Fruit fly (Drosophila melanogaster) ovary, adult (tissue): ENCODE data around the gene CG10866.

Source experiments
- CG17801 ChIP-seq: fragments of 200-800 bp; optimal IDR thresholded peaks from 2 replicates; lab custom pipeline; 2019; ENCODE audit warnings: missing biosample characterization, mild to moderate bottlenecking, missing genetic modification characterization, moderate library complexity; ENCODE audit not compliant: partially characterized antibody

Gene CG10866

dm6 chr3L:3927462-3927861, 10.3 kb downstream of the CG10866 start:
- TF ChIP-seq CG17801 (GFP tag; lab: Kevin White, UChicago) = no peak

dm6 chr3L:3926191-3926765, 11.5 kb downstream of the CG10866 start:
- no peak for TF ChIP-seq CG17801 (GFP tag; lab: Kevin White, UChicago)

dm6 chr3L:3925487-3925886, 12.3 kb downstream of the CG10866 start:
- no peak for TF ChIP-seq CG17801 (GFP tag; lab: Kevin White, UChicago)

- no peak for TF ChIP-seq CG17801 (GFP tag; lab: Kevin White, UChicago)
These were observed 14.0 kb downstream of the CG10866 start for dm6 chr3L:3923631-3924274.

- no peak for TF ChIP-seq CG17801 (GFP tag; lab: Kevin White, UChicago)
These were observed 25.7 kb downstream of the CG10866 start for dm6 chr3L:3912134-3912533.

dm6 chr3L:3909831-3910230, 28.0 kb downstream of the CG10866 start, which contains the start of gene mge:
mge (minus strand) TSS chr3L:3909931.
- TF ChIP-seq CG17801 (GFP tag; lab: Kevin White, UChicago) = no peak

- no peak for TF ChIP-seq CG17801 (GFP tag; lab: Kevin White, UChicago)
These were observed 28.7 kb downstream of the CG10866 start for dm6 chr3L:3908838-3909810.

- TF ChIP-seq CG17801 (GFP tag; lab: Kevin White, UChicago) = peak; percentile 52
These were observed 32.7 kb downstream of the CG10866 start, which contains the start of gene ida for dm6 chr3L:3905111-3905510. ida (plus strand) TSS chr3L:3905344.

dm6 chr3L:3903301-3903700, 34.5 kb downstream of the CG10866 start, which contains the start of gene Sc2:
Sc2 (plus strand) TSS chr3L:3903492.
- no peak for TF ChIP-seq CG17801 (GFP tag; lab: Kevin White, UChicago)

dm6 chr3L:3902491-3903198, 35.1 kb downstream of the CG10866 start, which contains the start of gene Ubi-p63E:
Ubi-p63E (minus strand) TSS chr3L:3903184.
- peak; percentile 44 for TF ChIP-seq CG17801 (GFP tag; lab: Kevin White, UChicago)

dm6 chr3L:3901865-3902490, 35.8 kb downstream of the CG10866 start:
- TF ChIP-seq CG17801 (GFP tag; lab: Kevin White, UChicago) = peak; percentile 56

dm6 chr3L:3898978-3899377, 38.8 kb downstream of the CG10866 start, which contains the start of gene Ccz1:
Ccz1 (minus strand) TSS chr3L:3899156.
- TF ChIP-seq CG17801 (GFP tag; lab: Kevin White, UChicago) = no peak

dm6 chr3L:3896553-3897034, 41.2 kb downstream of the CG10866 start, which contains the start of the genes Gr63a and Lamtor4:
Gr63a (minus strand) TSS chr3L:3896603.
Lamtor4 (plus strand) TSS chr3L:3896900.
- TF ChIP-seq CG17801 (GFP tag; lab: Kevin White, UChicago) = no peak

dm6 chr3L:3894413-3894812, 43.4 kb downstream of the CG10866 start:
- no peak for TF ChIP-seq CG17801 (GFP tag; lab: Kevin White, UChicago)
